Worm (Caenorhabditis elegans) whole organism, young adult: ENCODE data around the gene Y53C12A.11.
A peak's percentile ranks its signal among the peaks of the same experiment; 100 is the strongest.

Experiments used
- C17E4.6 ChIP-seq: fragments of 200-800 bp; sonication (Bioruptor generic); IDR thresholded peaks from 2 replicates; pipeline ENCODE4 v1.3.6; 2022; ENCODE audit warnings: missing genetic modification reagents, missing genetic modification characterization, missing compliant biosample characterization
- F10E7.11 ChIP-seq: sonication (generic microtip); optimal IDR thresholded peaks from 2 replicates; lab custom pipeline; 2017; ENCODE audit warnings: mild to moderate bottlenecking, missing genetic modification characterization, moderate library complexity, missing compliant biosample characterization
- F23B12.7 ChIP-seq: sonication (generic microtip); optimal IDR thresholded peaks from 2 replicates; lab custom pipeline; 2017; ENCODE audit warnings: missing genetic modification characterization, mild to moderate bottlenecking, missing compliant biosample characterization, antibody characterized with exemption, moderate library complexity; ENCODE audit not compliant: insufficient read depth
- F37B4.10 ChIP-seq: fragments of 200-800 bp; sonication (Bioruptor generic); IDR thresholded peaks from 2 replicates; pipeline ENCODE4 v1.3.6; 2022; ENCODE audit warnings: missing genetic modification characterization, missing compliant biosample characterization
- F57A8.1 ChIP-seq: fragments of 200-800 bp; sonication (Bioruptor generic); optimal IDR thresholded peaks from 2 replicates; lab custom pipeline; 2018; ENCODE audit warnings: mild to moderate bottlenecking, missing genetic modification characterization, moderate library complexity, missing compliant biosample characterization
- F57C9.4 ChIP-seq: sonication (generic microtip); optimal IDR thresholded peaks from 2 replicates; lab custom pipeline; 2017; ENCODE audit warnings: mild to moderate bottlenecking, missing genetic modification characterization, missing compliant biosample characterization
- K12H6.12 ChIP-seq: fragments of 200-800 bp; sonication (Bioruptor generic); optimal IDR thresholded peaks from 2 replicates; lab custom pipeline; 2018; ENCODE audit warnings: mild to moderate bottlenecking, missing genetic modification characterization, missing compliant biosample characterization
- T07F8.4 ChIP-seq: sonication (generic microtip); optimal IDR thresholded peaks from 2 replicates; lab custom pipeline; 2016; ENCODE audit warnings: mild to moderate bottlenecking, missing genetic modification characterization, moderate library complexity, missing compliant biosample characterization
- Y95B8A.8 ChIP-seq: fragments of 200-800 bp; sonication (Bioruptor generic); IDR thresholded peaks from 2 replicates; pipeline ENCODE4 v1.3.6; 2022; ENCODE audit warnings: missing genetic modification reagents, missing genetic modification characterization, missing compliant biosample characterization
- ZK185.1 ChIP-seq: sonication (generic microtip); optimal IDR thresholded peaks from 2 replicates; lab custom pipeline; 2016; ENCODE audit warnings: mild to moderate bottlenecking, missing genetic modification characterization, missing compliant biosample characterization; ENCODE audit not compliant: poor library complexity, severe bottlenecking
- ama-1 ChIP-seq, 3 experiments: fragments of 150-350 bp in 1 of 3; sonication (generic microtip) in 2 of 3; optimal IDR thresholded peaks; 2 replicates each; lab custom pipeline; 2014 to 2018; ENCODE audit warnings: missing biosample characterization in 2 of 3, missing genetic modification characterization in 2 of 3, missing genetic modification reagents in 2 of 3
- athp-1 ChIP-seq: sonication (generic microtip); optimal IDR thresholded peaks from 2 replicates; lab custom pipeline; 2017; ENCODE audit warnings: mild to moderate bottlenecking, missing genetic modification characterization, missing compliant biosample characterization
- attf-3 ChIP-seq: fragments of 200-800 bp; sonication (Bioruptor generic); conservative IDR thresholded peaks from 2 replicates; pipeline ENCODE4 v1.3.6; 2022; ENCODE audit warnings: missing genetic modification reagents, missing genetic modification characterization, missing compliant biosample characterization
- attf-5 ChIP-seq: fragments of 200-800 bp; sonication (Bioruptor generic); optimal IDR thresholded peaks from 2 replicates; lab custom pipeline; 2018; ENCODE audit warnings: mild to moderate bottlenecking, missing genetic modification characterization, missing compliant biosample characterization
- dox-1 ChIP-seq: fragments of 200-800 bp; sonication (Bioruptor generic); IDR thresholded peaks from 2 replicates; pipeline ENCODE4 v1.3.6; 2022; ENCODE audit warnings: missing genetic modification reagents, missing genetic modification characterization, missing compliant biosample characterization
- dpl-1 ChIP-seq: fragments of 150-350 bp; optimal IDR thresholded peaks from 2 replicates; lab custom pipeline; 2014; ENCODE audit warnings: missing biosample characterization, missing genetic modification reagents, missing genetic modification characterization
- efl-1 ChIP-seq: fragments of 150-350 bp; optimal IDR thresholded peaks from 2 replicates; lab custom pipeline; 2014; ENCODE audit warnings: missing biosample characterization, missing genetic modification reagents, missing genetic modification characterization
- hlh-26 ChIP-seq: fragments of 200-800 bp; sonication (Bioruptor generic); conservative IDR thresholded peaks from 2 replicates; pipeline ENCODE4 v1.3.6; 2022; ENCODE audit warnings: missing genetic modification reagents, missing genetic modification characterization, missing compliant biosample characterization
- lag-1 ChIP-seq: fragments of 200-800 bp; sonication (Bioruptor generic); IDR thresholded peaks from 2 replicates; pipeline ENCODE4 v1.3.6; 2022; ENCODE audit warnings: missing genetic modification reagents, missing genetic modification characterization, missing compliant biosample characterization
- lin-40 ChIP-seq: sonication (generic microtip); optimal IDR thresholded peaks from 2 replicates; lab custom pipeline; 2016; ENCODE audit warnings: missing genetic modification characterization, mild to moderate bottlenecking, missing compliant biosample characterization, missing genotype, missing genetic modification reagents
- lin-54 ChIP-seq: fragments of 200-800 bp; sonication (Bioruptor generic); optimal IDR thresholded peaks from 2 replicates; lab custom pipeline; 2018; ENCODE audit warnings: mild to moderate bottlenecking, missing genetic modification characterization, missing compliant biosample characterization
- lsy-27 ChIP-seq: sonication (generic microtip); optimal IDR thresholded peaks from 2 replicates; lab custom pipeline; 2017; ENCODE audit warnings: missing genetic modification characterization, mild to moderate bottlenecking, missing compliant biosample characterization, antibody characterized with exemption, missing genotype, borderline replicate concordance; ENCODE audit not compliant: insufficient read depth
- madf-6 ChIP-seq: fragments of 200-800 bp; sonication (Bioruptor generic); IDR thresholded peaks from 2 replicates; pipeline ENCODE4 v1.3.6; 2022; ENCODE audit warnings: missing genetic modification reagents, missing genetic modification characterization, missing compliant biosample characterization
- madf-8 ChIP-seq: fragments of 200-800 bp; sonication (Bioruptor generic); conservative IDR thresholded peaks from 2 replicates; pipeline ENCODE4 v1.3.6; 2022; ENCODE audit warnings: missing genetic modification reagents, missing genetic modification characterization, missing compliant biosample characterization
- nfyb-1 ChIP-seq: fragments of 200-800 bp; sonication (Bioruptor generic); IDR thresholded peaks from 2 replicates; pipeline ENCODE4 v1.3.6; 2022; ENCODE audit warnings: missing genetic modification reagents, missing genetic modification characterization, missing compliant biosample characterization
- nhr-80 ChIP-seq: sonication (generic microtip); optimal IDR thresholded peaks from 2 replicates; lab custom pipeline; 2016; ENCODE audit warnings: missing genetic modification characterization, missing compliant biosample characterization
- nhr-90 ChIP-seq: sonication (generic microtip); optimal IDR thresholded peaks from 2 replicates; lab custom pipeline; 2016; ENCODE audit warnings: missing genotype, mild to moderate bottlenecking, missing genetic modification characterization, missing compliant biosample characterization
- repo-1 ChIP-seq: sonication (generic microtip); optimal IDR thresholded peaks from 2 replicates; lab custom pipeline; 2017; ENCODE audit warnings: mild to moderate bottlenecking, missing genetic modification characterization, missing compliant biosample characterization
- rpc-1 ChIP-seq, 2 experiments: fragments of 150-350 bp in 1 of 2; sonication (generic microtip) in 1 of 2; optimal IDR thresholded peaks; 2 replicates each; lab custom pipeline; 2014 to 2018; ENCODE audit warnings: missing biosample characterization in 1 of 2, missing genetic modification characterization in 1 of 2, missing genetic modification reagents in 1 of 2, missing genotype in 1 of 2
- sdz-38 ChIP-seq: sonication (generic microtip); optimal IDR thresholded peaks from 2 replicates; lab custom pipeline; 2016; ENCODE audit warnings: missing genotype, missing genetic modification characterization, missing compliant biosample characterization
- snpc-4 ChIP-seq, 5 experiments: fragments of 150-350 bp in 1 of 5; sonication (generic microtip) in 4 of 5; optimal IDR thresholded peaks; 2 replicates each; lab custom pipeline; 2014 to 2018; ENCODE audit warnings: missing genetic modification characterization in 5 of 5, missing biosample characterization in 3 of 5, antibody characterized with exemption in 2 of 5, mild to moderate bottlenecking in 2 of 5, missing compliant biosample characterization in 2 of 5, missing genotype in 2 of 5, moderate library complexity in 2 of 5, missing genetic modification reagents in 1 of 5
- tlf-1 ChIP-seq: fragments of 200-800 bp; sonication (Bioruptor generic); optimal IDR thresholded peaks from 2 replicates; lab custom pipeline; 2018; ENCODE audit warnings: mild to moderate bottlenecking, missing genetic modification characterization, missing compliant biosample characterization
- unc-130 ChIP-seq: sonication (generic microtip); optimal IDR thresholded peaks from 2 replicates; lab custom pipeline; 2016; ENCODE audit warnings: missing genetic modification reagents, missing genetic modification characterization, missing compliant biosample characterization
- ztf-26 ChIP-seq: sonication (generic microtip); optimal IDR thresholded peaks from 2 replicates; lab custom pipeline; 2017; ENCODE audit warnings: missing genetic modification characterization, missing compliant biosample characterization
- ztf-6 ChIP-seq: fragments of 200-800 bp; sonication (Bioruptor generic); IDR thresholded peaks from 2 replicates; pipeline ENCODE4 v1.3.6; 2022; ENCODE audit warnings: missing genetic modification reagents, missing genetic modification characterization, missing compliant biosample characterization

Gene Y53C12A.11

ce11 chrII:9704746-9705145, 13.8 kb downstream of the Y53C12A.11 start, which contains the start of gene Y53C12A.10:
Gene Y53C12A.10, minus strand, starts transcription at chrII:9704846.
- TF ChIP-seq ama-1 (optimal IDR thresholded peaks at IDR 0.05; lab: Kevin White, UChicago) (no peak), ama-1 (GFP tag; optimal IDR thresholded peaks at IDR 0.05; lab: Kevin White, UChicago) (peak in 1 of 2 experiments; percentile 10), hlh-26 (GFP tag; lab: Robert Waterston, UW) (no peak)

ce11 chrII:9703601-9704000, 14.9 kb downstream of the Y53C12A.11 start, which contains the start of gene mop-25.2:
Gene mop-25.2, minus strand, starts transcription at chrII:9703701.
- no peak for TF ChIP-seq ama-1 (optimal IDR thresholded peaks at IDR 0.05; lab: Kevin White, UChicago)
- TF ChIP-seq ama-1 (GFP tag; optimal IDR thresholded peaks at IDR 0.05; lab: Kevin White, UChicago): peak in 1 of 2 experiments; percentile 10
- TF ChIP-seq K12H6.12: no peak

ce11 chrII:9700363-9700762, 18.1 kb downstream of the Y53C12A.11 start, which contains the start of the genes Y53C12A.8 and Y53C12A.7:
Gene Y53C12A.8, minus strand, starts transcription at chrII:9700463.
Gene Y53C12A.7, plus strand, starts transcription at chrII:9700543.
- TF ChIP-seq efl-1 (GFP tag; lab: Kevin White, UChicago): no peak
- TF ChIP-seq ZK185.1 (tag; lab: Kevin White, UChicago): no peak
- no peak for TF ChIP-seq madf-8 (GFP tag; lab: Robert Waterston, UW)
- no peak for TF ChIP-seq nfyb-1
- TF ChIP-seq F57C9.4 (tag; lab: Kevin White, UChicago): no peak
- no peak for TF ChIP-seq repo-1
- TF ChIP-seq F57A8.1 (GFP tag; lab: Kevin White, UChicago): no peak

- TF ChIP-seq lsy-27 (tag; lab: Kevin White, UChicago): no peak
- TF ChIP-seq attf-3 (GFP tag; lab: Robert Waterston, UW): no peak
- TF ChIP-seq nhr-90 (tag; lab: Kevin White, UChicago): no peak
- TF ChIP-seq F37B4.10 (GFP tag; lab: Robert Waterston, UW): no peak
- TF ChIP-seq athp-1 (tag; lab: Kevin White, UChicago): no peak
- no peak for TF ChIP-seq F10E7.11 (tag; lab: Kevin White, UChicago)
- TF ChIP-seq unc-130: no peak
Measured at ce11 chrII:9695942-9696341, 22.6 kb downstream of the Y53C12A.11 start.

ce11 chrII:9691839-9692238, 26.7 kb downstream of the Y53C12A.11 start, which contains the start of gene nlp-11:
Gene nlp-11, minus strand, starts transcription at chrII:9691939.
- TF ChIP-seq lag-1 (GFP tag; lab: Robert Waterston, UW): no peak
- no peak for TF ChIP-seq ztf-6
- TF ChIP-seq C17E4.6 (GFP tag; lab: Robert Waterston, UW): no peak

ce11 chrII:9690067-9690632, 28.3 kb downstream of the Y53C12A.11 start:
- TF ChIP-seq T07F8.4 (tag; lab: Kevin White, UChicago): no peak
- no peak for TF ChIP-seq rpc-1 (optimal IDR thresholded peaks at IDR 0.05; lab: Kevin White, UChicago)
- no peak for TF ChIP-seq rpc-1 (tag; optimal IDR thresholded peaks at IDR 0.05; lab: Kevin White, UChicago)
- TF ChIP-seq lag-1 (GFP tag; lab: Robert Waterston, UW): no peak

ce11 chrII:9686663-9687193, 31.8 kb downstream of the Y53C12A.11 start, which contains the start of gene ZK1320.9:
Gene ZK1320.9, minus strand, starts transcription at chrII:9686713.
- TF ChIP-seq tlf-1 (GFP tag; lab: Kevin White, UChicago) (no peak), lin-54 (GFP tag; lab: Kevin White, UChicago) (no peak), ama-1 (optimal IDR thresholded peaks at IDR 0.05; lab: Kevin White, UChicago) (no peak), ama-1 (GFP tag; optimal IDR thresholded peaks at IDR 0.05; lab: Kevin White, UChicago) (no peak), dox-1 (GFP tag; lab: Robert Waterston, UW) (no peak), madf-6 (GFP tag; lab: Robert Waterston, UW) (no peak), snpc-4 (GFP tag; optimal IDR thresholded peaks at IDR 0.05; lab: Kevin White, UChicago) (no peak), snpc-4 (tag; optimal IDR thresholded peaks at IDR 0.05; lab: Kevin White, UChicago) (no peak), sdz-38 (tag; lab: Kevin White, UChicago) (no peak), dpl-1 (GFP tag; lab: Kevin White, UChicago) (no peak), nhr-80 (tag; lab: Kevin White, UChicago) (peak; percentile 31), F23B12.7 (tag; lab: Kevin White, UChicago) (peak; percentile 7), lin-40 (tag; lab: Kevin White, UChicago) (peak; percentile 16), Y95B8A.8 (GFP tag; lab: Robert Waterston, UW) (no peak), attf-5 (no peak), nfyb-1 (no peak), ztf-26 (tag; lab: Kevin White, UChicago) (peak; percentile 14)
